Fruit fly (Drosophila melanogaster) whole organism, prepupa: ENCODE data around the gene CG17930.

Experiments
- Blimp-1 ChIP-seq: fragments of 200-800 bp; sonication (Bioruptor generic); optimal IDR thresholded peaks from 3 replicates; lab custom pipeline; 2017; ENCODE audit warnings: missing biosample characterization, missing genetic modification characterization, mild to moderate bottlenecking, moderate library complexity, missing genetic modification reagents
- lz ChIP-seq: fragments of 200-800 bp; sonication (Bioruptor generic); optimal IDR thresholded peaks from 3 replicates; lab custom pipeline; 2016; ENCODE audit warnings: missing biosample characterization, missing genetic modification characterization
- vri ChIP-seq: fragments of 200-800 bp; sonication (Bioruptor generic); optimal IDR thresholded peaks from 3 replicates; lab custom pipeline; 2016; ENCODE audit warnings: missing biosample characterization, mild to moderate bottlenecking, missing genetic modification characterization

- no peak for TF ChIP-seq Blimp-1
- TF ChIP-seq lz (GFP tag; lab: Kevin White, UChicago): no peak
- TF ChIP-seq vri (GFP tag; lab: Kevin White, UChicago): no peak
Measured at dm6 chr3R:16284481-16284880, 43.2 kb upstream of the CG17930 start.
